Fruit fly (Drosophila melanogaster) whole organism, embryonic: ENCODE data around the gene CG46434.

ENCODE experiments used
- B-H1 ChIP-seq: fragments of 200-800 bp; sonication (Bioruptor generic); IDR thresholded peaks from 3 replicates; pipeline ENCODE4 v1.3.6; 2022; ENCODE audit warnings: missing biosample characterization, missing genetic modification characterization
- BtbVII ChIP-seq: fragments of 200-800 bp; sonication (Bioruptor generic); optimal IDR thresholded peaks from 3 replicates; lab custom pipeline; 2017; ENCODE audit warnings: missing biosample characterization, mild to moderate bottlenecking, missing genetic modification characterization
- CG10147 ChIP-seq: fragments of 200-800 bp; sonication (Bioruptor generic); optimal IDR thresholded peaks from 2 replicates; lab custom pipeline; 2019; ENCODE audit warnings: missing biosample characterization, mild to moderate bottlenecking, missing genetic modification characterization, moderate library complexity
- CG10267 ChIP-seq: fragments of 200-800 bp; sonication (Bioruptor generic); optimal IDR thresholded peaks from 2 replicates; lab custom pipeline; 2018; ENCODE audit warnings: missing biosample characterization, mild to moderate bottlenecking, missing genetic modification characterization, moderate library complexity
- CG10321 ChIP-seq: fragments of 200-800 bp; sonication (Bioruptor generic); IDR thresholded peaks from 2 replicates; pipeline ENCODE4 v1.3.6; 2022; ENCODE audit warnings: missing biosample characterization, missing genetic modification characterization
- CG10431 ChIP-seq: fragments of 200-800 bp; sonication (Bioruptor generic); optimal IDR thresholded peaks from 3 replicates; lab custom pipeline; 2018; ENCODE audit warnings: missing biosample characterization, mild to moderate bottlenecking, missing genetic modification characterization
- CG10979 ChIP-seq: fragments of 200-800 bp; sonication (Bioruptor generic); optimal IDR thresholded peaks from 2 replicates; lab custom pipeline; 2018; ENCODE audit warnings: missing biosample characterization, mild to moderate bottlenecking, missing genetic modification characterization, moderate library complexity
- CG11398 ChIP-seq: fragments of 200-800 bp; sonication (Bioruptor generic); optimal IDR thresholded peaks from 2 replicates; lab custom pipeline; 2016; ENCODE audit warnings: missing biosample characterization, missing genetic modification characterization
- CG12104 ChIP-seq: fragments of 200-800 bp; sonication (Bioruptor generic); optimal IDR thresholded peaks from 3 replicates; lab custom pipeline; 2016; ENCODE audit warnings: missing biosample characterization, missing genetic modification characterization
- CG12236 ChIP-seq: fragments of 200-800 bp; sonication (Bioruptor generic); optimal IDR thresholded peaks from 2 replicates; lab custom pipeline; 2016; ENCODE audit warnings: missing biosample characterization, missing genetic modification characterization
- CG12769 ChIP-seq: fragments of 200-800 bp; sonication (Bioruptor generic); optimal IDR thresholded peaks from 2 replicates; lab custom pipeline; 2019; ENCODE audit warnings: missing biosample characterization, mild to moderate bottlenecking, missing genetic modification characterization, moderate library complexity
- CG13296 ChIP-seq: fragments of 200-800 bp; sonication (Bioruptor generic); optimal IDR thresholded peaks from 3 replicates; lab custom pipeline; 2018; ENCODE audit warnings: missing biosample characterization, mild to moderate bottlenecking, missing genetic modification characterization
- CG13424 ChIP-seq: fragments of 200-800 bp; sonication (Bioruptor generic); optimal IDR thresholded peaks from 2 replicates; lab custom pipeline; 2019; ENCODE audit warnings: missing biosample characterization, mild to moderate bottlenecking, missing genetic modification characterization, moderate library complexity
- CG13894 ChIP-seq: fragments of 200-800 bp; sonication (Bioruptor generic); optimal IDR thresholded peaks from 3 replicates; lab custom pipeline; 2018; ENCODE audit warnings: missing biosample characterization, mild to moderate bottlenecking, missing genetic modification characterization, moderate library complexity
- CG14860 ChIP-seq: fragments of 200-800 bp; sonication (Bioruptor generic); IDR thresholded peaks from 3 replicates; pipeline ENCODE4 v1.3.6; 2022; ENCODE audit warnings: missing biosample characterization, missing genetic modification characterization; ENCODE audit not compliant: partially characterized antibody
- CG15073 ChIP-seq: fragments of 200-800 bp; sonication (Bioruptor generic); optimal IDR thresholded peaks from 2 replicates; lab custom pipeline; 2016; ENCODE audit warnings: missing biosample characterization, missing genetic modification characterization
- CG15269 ChIP-seq: fragments of 200-800 bp; sonication (Bioruptor generic); optimal IDR thresholded peaks from 2 replicates; lab custom pipeline; 2018; ENCODE audit warnings: missing biosample characterization, mild to moderate bottlenecking, missing genetic modification characterization, moderate library complexity
- CG15479 ChIP-seq: fragments of 200-800 bp; sonication (Bioruptor generic); optimal IDR thresholded peaks from 3 replicates; lab custom pipeline; 2019; ENCODE audit warnings: missing biosample characterization, mild to moderate bottlenecking, missing genetic modification characterization, moderate library complexity
- CG17612 ChIP-seq: fragments of 200-800 bp; sonication (Bioruptor generic); IDR thresholded peaks from 2 replicates; pipeline ENCODE4 v1.3.6; 2022; ENCODE audit warnings: missing biosample characterization, missing genetic modification characterization
- CG4404 ChIP-seq: fragments of 200-800 bp; sonication (Bioruptor generic); IDR thresholded peaks from 2 replicates; pipeline ENCODE4 v1.3.6; 2022; ENCODE audit warnings: missing biosample characterization, missing genetic modification characterization
- CG6654 ChIP-seq: fragments of 200-800 bp; sonication (Bioruptor generic); optimal IDR thresholded peaks from 2 replicates; lab custom pipeline; 2017; ENCODE audit warnings: missing biosample characterization, mild to moderate bottlenecking, missing genetic modification characterization
- CG7928 ChIP-seq: fragments of 200-800 bp; sonication (Bioruptor generic); optimal IDR thresholded peaks from 2 replicates; lab custom pipeline; 2017; ENCODE audit warnings: missing biosample characterization, mild to moderate bottlenecking, missing genetic modification characterization
- CG8290 ChIP-seq, 3 experiments: fragments of 200-800 bp; sonication (Bioruptor generic); optimal IDR thresholded peaks; 2 replicates each; lab custom pipeline; 2016 to 2019; ENCODE audit warnings: missing biosample characterization in 3 of 3, missing genetic modification characterization in 3 of 3, mild to moderate bottlenecking in 2 of 3, moderate library complexity in 1 of 3
- Fer1 ChIP-seq: fragments of 200-800 bp; sonication (Bioruptor generic); optimal IDR thresholded peaks from 2 replicates; lab custom pipeline; 2017; ENCODE audit warnings: missing biosample characterization, mild to moderate bottlenecking, missing genetic modification characterization
- GATAe ChIP-seq: fragments of 200-800 bp; sonication (Bioruptor generic); conservative IDR thresholded peaks from 2 replicates; pipeline ENCODE4 v1.3.6; 2022; ENCODE audit warnings: missing biosample characterization, missing genetic modification characterization
- Hr39 ChIP-seq: fragments of >200 bp; optimal IDR thresholded peaks from 2 replicates; lab custom pipeline; 2017
- Hr51 ChIP-seq, 2 experiments: fragments of 200-800 bp; sonication (Bioruptor generic); optimal IDR thresholded peaks; 2 replicates in 1 of 2; 3 replicates in 1 of 2; lab custom pipeline; 2016 to 2018; ENCODE audit warnings: missing biosample characterization in 2 of 2, missing genetic modification characterization in 2 of 2, mild to moderate bottlenecking in 1 of 2, moderate library complexity in 1 of 2
- Med ChIP-seq: fragments of 200-800 bp; sonication (Bioruptor generic); peaks from one replicate; lab custom pipeline; 2016; ENCODE audit warnings: missing biosample characterization, missing genetic modification characterization, mild to moderate bottlenecking, inconsistent platforms, moderate library complexity
- Neu2 ChIP-seq: fragments of 200-800 bp; sonication (Bioruptor generic); optimal IDR thresholded peaks from 3 replicates; lab custom pipeline; 2016; ENCODE audit warnings: missing biosample characterization, missing genetic modification characterization, borderline replicate concordance
- Oli ChIP-seq: fragments of 200-800 bp; sonication (Bioruptor generic); optimal IDR thresholded peaks from 2 replicates; lab custom pipeline; 2018; ENCODE audit warnings: missing biosample characterization, mild to moderate bottlenecking, missing genetic modification characterization, moderate library complexity
- Ptx1 ChIP-seq: fragments of 200-800 bp; sonication (Bioruptor generic); IDR thresholded peaks from 2 replicates; pipeline ENCODE4 v1.3.6; 2022; ENCODE audit warnings: missing biosample characterization, missing genetic modification characterization
- Sin3A ChIP-seq: fragments of >200 bp; optimal IDR thresholded peaks from 2 replicates; lab custom pipeline; 2018
- Sry-β ChIP-seq: fragments of 200-800 bp; sonication (Bioruptor generic); optimal IDR thresholded peaks from 2 replicates; lab custom pipeline; 2018; ENCODE audit warnings: missing biosample characterization, mild to moderate bottlenecking, missing genetic modification characterization, moderate library complexity
- Stat92E ChIP-seq, 3 experiments: fragments of >200 bp in 2 of 3; fragments of 200-800 bp in 1 of 3; sonication (Bioruptor generic) in 1 of 3; optimal IDR thresholded peaks; 2 replicates each; lab custom pipeline; 2017 to 2019; ENCODE audit warnings: missing biosample characterization in 3 of 3, missing genetic modification characterization in 3 of 3, mild to moderate bottlenecking in 1 of 3, moderate library complexity in 1 of 3
- Xrp1 ChIP-seq: fragments of 200-800 bp; sonication (Bioruptor generic); IDR thresholded peaks from 2 replicates; pipeline ENCODE4 v1.3.6; 2022; ENCODE audit warnings: missing biosample characterization, missing genetic modification characterization
- chn ChIP-seq: fragments of 200-800 bp; sonication (Bioruptor generic); optimal IDR thresholded peaks from 2 replicates; lab custom pipeline; 2016; ENCODE audit warnings: missing biosample characterization, missing genetic modification characterization
- ci ChIP-seq: fragments of 200-800 bp; sonication (Bioruptor generic); IDR thresholded peaks from 3 replicates; pipeline ENCODE4 v1.3.6; 2022; ENCODE audit warnings: missing biosample characterization, missing genetic modification characterization
- crc ChIP-seq: fragments of 200-800 bp; sonication (Bioruptor generic); optimal IDR thresholded peaks from 2 replicates; lab custom pipeline; 2016; ENCODE audit warnings: missing biosample characterization, missing genetic modification characterization
- dati ChIP-seq: fragments of 200-800 bp; sonication (Bioruptor generic); IDR thresholded peaks from 2 replicates; pipeline ENCODE4 v1.3.6; 2022; ENCODE audit warnings: missing biosample characterization, missing genetic modification characterization
- gcm ChIP-seq: fragments of 200-800 bp; sonication (Bioruptor generic); optimal IDR thresholded peaks from 2 replicates; lab custom pipeline; 2019; ENCODE audit warnings: missing biosample characterization, mild to moderate bottlenecking, missing genetic modification characterization, moderate library complexity
- gsb ChIP-seq: fragments of 200-800 bp; sonication (Bioruptor generic); IDR thresholded peaks from 2 replicates; pipeline ENCODE4 v1.3.6; 2022; ENCODE audit warnings: missing biosample characterization, missing genetic modification characterization
- lmd ChIP-seq: fragments of 200-800 bp; sonication (Bioruptor generic); IDR thresholded peaks from 2 replicates; pipeline ENCODE4 v1.3.6; 2022; ENCODE audit warnings: missing biosample characterization, missing genetic modification characterization
- nerfin-1 ChIP-seq: fragments of 200-800 bp; sonication (Bioruptor generic); optimal IDR thresholded peaks from 3 replicates; lab custom pipeline; 2019; ENCODE audit warnings: missing biosample characterization, mild to moderate bottlenecking, missing genetic modification characterization, moderate library complexity
- ro ChIP-seq: fragments of 200-800 bp; sonication (Bioruptor generic); IDR thresholded peaks from 2 replicates; pipeline ENCODE4 v1.3.6; 2022; ENCODE audit warnings: missing biosample characterization, missing genetic modification characterization
- so ChIP-seq: fragments of 200-800 bp; sonication (Bioruptor generic); IDR thresholded peaks from 3 replicates; pipeline ENCODE4 v1.3.6; 2022; ENCODE audit warnings: missing biosample characterization, missing genetic modification characterization
- sr ChIP-seq: fragments of 200-800 bp; sonication (Bioruptor generic); IDR thresholded peaks from 3 replicates; pipeline ENCODE4 v1.3.6; 2022; ENCODE audit warnings: missing biosample characterization, missing genetic modification characterization
- tap ChIP-seq: fragments of 200-800 bp; optimal IDR thresholded peaks from 3 replicates; lab custom pipeline; 2019; ENCODE audit warnings: missing biosample characterization, mild to moderate bottlenecking, missing genetic modification characterization, moderate library complexity
- tin ChIP-seq: fragments of 200-800 bp; sonication (Bioruptor generic); optimal IDR thresholded peaks from 3 replicates; lab custom pipeline; 2016; ENCODE audit warnings: missing biosample characterization, missing genetic modification characterization
- vnd ChIP-seq: fragments of 200-800 bp; sonication (Bioruptor generic); IDR thresholded peaks from 3 replicates; pipeline ENCODE4 v1.3.6; 2022; ENCODE audit warnings: missing biosample characterization, missing genetic modification characterization; ENCODE audit not compliant: partially characterized antibody
- zfh2 ChIP-seq: fragments of 200-800 bp; sonication (Bioruptor generic); optimal IDR thresholded peaks from 2 replicates; lab custom pipeline; 2016; ENCODE audit warnings: missing biosample characterization, missing genetic modification characterization

Gene CG46434

dm6 chr3L:19500698-19501097 is 43.3 kb downstream of the CG46434 start, which contains the start of gene CG9451:
Gene CG9451 (minus strand): TSS chr3L:19500798.
- TF ChIP-seq CG11398 (no peak), CG10267 (tag; lab: Kevin White, UChicago) (no peak), tap (no peak), dati (GFP tag; lab: Robert Waterston, UW) (no peak), Sin3A (lab: Kevin White, UChicago) (no peak), Stat92E (GFP tag; optimal IDR thresholded peaks at IDR 0.05; lab: Kevin White, UChicago) (no peak), GATAe (GFP tag; lab: Robert Waterston, UW) (no peak), CG10431 (GFP tag; lab: Kevin White, UChicago) (no peak), so (GFP tag; lab: Robert Waterston, UW) (no peak), CG12236 (GFP tag; lab: Kevin White, UChicago) (no peak), CG15479 (no peak), B-H1 (GFP tag; lab: Robert Waterston, UW) (no peak)

- TF ChIP-seq CG6654 (GFP tag; lab: Kevin White, UChicago) (no peak), tin (GFP tag; lab: Kevin White, UChicago) (no peak), CG13424 (tag; lab: Kevin White, UChicago) (no peak), nerfin-1 (tag; lab: Kevin White, UChicago) (no peak), CG10147 (no peak), vnd (GFP tag; lab: Robert Waterston, UW) (no peak), CG12104 (GFP tag; lab: Kevin White, UChicago) (no peak), CG17612 (GFP tag; lab: Robert Waterston, UW) (no peak), Ptx1 (GFP tag; lab: Robert Waterston, UW) (no peak), lmd (GFP tag; lab: Robert Waterston, UW) (no peak), CG13894 (tag; lab: Kevin White, UChicago) (peak; percentile 11), Med (GFP tag; lab: Kevin White, UChicago) (peak; percentile 62), CG7928 (GFP tag; lab: Kevin White, UChicago) (no peak), Hr51 (GFP tag; optimal IDR thresholded peaks at IDR 0.05; lab: Kevin White, UChicago) (no peak), sr (GFP tag; lab: Robert Waterston, UW) (no peak), CG10431 (GFP tag; lab: Kevin White, UChicago) (no peak), Oli (tag; lab: Kevin White, UChicago) (no peak), CG13296 (peak; percentile 7), crc (GFP tag; lab: Kevin White, UChicago) (no peak), CG14860 (GFP tag; lab: Robert Waterston, UW) (no peak), CG10321 (no peak), CG4404 (GFP tag; lab: Robert Waterston, UW) (no peak), chn (GFP tag; lab: Kevin White, UChicago) (no peak), CG10979 (tag; lab: Kevin White, UChicago) (no peak), Fer1 (peak; percentile 2), gcm (no peak), zfh2 (GFP tag; lab: Kevin White, UChicago) (no peak), CG8290 (GFP tag; optimal IDR thresholded peaks at IDR 0.05; lab: Kevin White, UChicago) (no peak), CG8290 (tag; optimal IDR thresholded peaks at IDR 0.05; lab: Kevin White, UChicago) (peak in 1 of 2 experiments; percentile 27), Sry-β (GFP tag; lab: Kevin White, UChicago) (no peak), Xrp1 (GFP tag; lab: Robert Waterston, UW) (no peak), ro (GFP tag; lab: Robert Waterston, UW) (no peak), CG15269 (tag; lab: Kevin White, UChicago) (peak; percentile 26), Neu2 (GFP tag; lab: Kevin White, UChicago) (no peak), CG15479 (no peak), BtbVII (GFP tag; lab: Kevin White, UChicago) (no peak), Hr39 (lab: Kevin White, UChicago) (no peak), CG15073 (GFP tag; lab: Kevin White, UChicago) (no peak), CG12769 (peak; percentile 21), gsb (GFP tag; lab: Robert Waterston, UW) (0 out of 2 replicates have a peak, but pooled peaks have one; percentile 21), ci (GFP tag; lab: Robert Waterston, UW) (no peak)
Measured at dm6 chr3L:19499334-19499733, 44.7 kb downstream of the CG46434 start.
